Worm (Caenorhabditis elegans): Measurements from ENCODE around the gene ttr-38.

The ttr-38 gene

DNA sequence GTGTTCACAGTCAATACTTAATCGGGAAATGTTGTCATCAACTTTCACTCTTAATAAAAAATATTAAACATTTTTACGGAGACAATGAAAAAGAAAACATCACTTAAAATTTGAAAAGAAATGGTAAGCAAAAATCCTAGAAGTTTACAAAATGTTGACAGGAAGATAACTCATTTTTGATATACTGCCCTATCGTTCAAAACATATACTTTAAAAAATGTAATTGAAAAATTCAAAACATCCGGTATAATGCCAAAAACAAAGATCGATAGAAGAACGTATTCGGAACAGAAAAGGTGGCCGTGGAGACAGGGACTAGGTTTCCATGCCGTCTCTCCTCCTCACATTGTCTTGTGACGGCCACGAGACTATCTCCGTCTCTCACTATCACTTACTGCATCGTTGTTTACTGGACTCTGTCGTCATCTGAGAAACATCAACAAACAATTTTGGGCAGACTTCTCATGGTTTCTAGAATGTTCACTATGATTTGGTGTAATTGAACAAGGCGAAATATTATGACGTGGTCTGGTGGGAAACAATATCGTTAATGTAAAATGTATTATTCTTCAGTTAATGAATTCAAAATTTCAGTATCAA is 33.2 kb upstream of the ttr-38 start, which contains the start of gene oga-1 (continued):
- TF ChIP-seq F49E8.2 (tag; optimal IDR thresholded peaks at IDR 0.05; ENCODE audit: insufficient read depth), result no peak
- TF ChIP-seq ccch-3 (GFP tag; optimal IDR thresholded peaks at IDR 0.05), result no peak
- TF ChIP-seq hsf-1 (GFP tag; IDR thresholded peaks at IDR 0.05), result peak; percentile 86
- no peak for TF ChIP-seq lin-35 (GFP tag; optimal IDR thresholded peaks at IDR 0.05)
- TF ChIP-seq K11D2.4 (GFP tag; IDR thresholded peaks at IDR 0.05), result peak; percentile 58; the same call in 1 of the 2 replicates
- TF ChIP-seq hlh-26 (GFP tag; conservative IDR thresholded peaks at IDR 0.05), result no peak
- no peak for TF ChIP-seq nhr-90 (tag; optimal IDR thresholded peaks at IDR 0.05)
- TF ChIP-seq attf-6 (GFP tag; IDR thresholded peaks at IDR 0.05), result no peak
- no peak for TF ChIP-seq lin-40 (tag; optimal IDR thresholded peaks at IDR 0.05)
- no peak for TF ChIP-seq T07F8.4 (tag; optimal IDR thresholded peaks at IDR 0.05)
- 0 out of 2 replicates have a peak, but pooled peaks have one; percentile 32 for TF ChIP-seq lir-1 (GFP tag; conservative IDR thresholded peaks at IDR 0.05)
- peak; percentile 23 for TF ChIP-seq ZK185.1 (tag; optimal IDR thresholded peaks at IDR 0.05; ENCODE audit: poor library complexity, severe bottlenecking)
- no peak for TF ChIP-seq ztf-22 (GFP tag; optimal IDR thresholded peaks at IDR 0.05)
- no peak for TF ChIP-seq F22D6.2 (tag; optimal IDR thresholded peaks at IDR 0.05)
- TF ChIP-seq B0035.1 (tag; optimal IDR thresholded peaks at IDR 0.05), result no peak
- TF ChIP-seq snpc-1.1 (tag; optimal IDR thresholded peaks at IDR 0.05; ENCODE audit: insufficient read depth), result no peak
- TF ChIP-seq hrde-1 (tag; optimal IDR thresholded peaks at IDR 0.05; ENCODE audit: borderline replicate concordance), result no peak
- TF ChIP-seq ztf-3 (GFP tag; optimal IDR thresholded peaks at IDR 0.05), result no peak
- no peak for TF ChIP-seq ceh-27 (GFP tag; optimal IDR thresholded peaks at IDR 0.05)
- peak; percentile 54; the same call in 1 of the 2 replicates for TF ChIP-seq let-526 (GFP tag; IDR thresholded peaks at IDR 0.05)
- no peak for TF ChIP-seq nfya-1 (tag; optimal IDR thresholded peaks at IDR 0.05; ENCODE audit: borderline replicate concordance, insufficient read depth)
- peak; percentile 19 for TF ChIP-seq rpc-1 (optimal IDR thresholded peaks at IDR 0.05)
- no peak for TF ChIP-seq rpc-1 (tag; optimal IDR thresholded peaks at IDR 0.05)
- TF ChIP-seq Y67H2A.10 (GFP tag; conservative IDR thresholded peaks at IDR 0.05), result peak; percentile 57; the same call in 1 of the 2 replicates
- TF ChIP-seq ceh-100 (GFP tag; IDR thresholded peaks at IDR 0.05), result no peak
- TF ChIP-seq unc-130 (GFP tag; optimal IDR thresholded peaks at IDR 0.05), result no peak

DNA sequence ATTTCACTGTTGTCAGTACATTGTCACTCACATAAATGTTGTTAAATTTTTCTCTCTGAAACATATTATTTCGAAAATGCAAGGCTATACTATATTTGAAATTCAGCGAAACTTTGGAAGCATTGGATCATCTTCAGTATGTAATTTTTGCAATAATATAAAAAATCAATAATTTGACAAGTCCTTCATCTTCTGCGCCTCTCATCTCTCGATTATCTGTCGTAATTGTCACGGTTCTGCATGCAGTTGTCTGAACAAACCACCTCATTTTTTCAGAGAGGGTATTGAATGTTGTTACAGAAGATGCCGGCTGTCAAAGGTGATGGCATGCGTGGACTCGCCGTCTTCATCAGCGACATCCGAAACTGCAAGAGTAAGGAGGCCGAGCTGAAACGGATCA is 24.1 kb upstream of the ttr-38 start, which contains the start of gene apa-2:
TSS of gene apa-2 (plus strand) at position 301 of the 400 bp plus-strand sequence.
- no peak for TF ChIP-seq ceh-79 (tag; optimal IDR thresholded peaks at IDR 0.05)
- TF ChIP-seq nhr-27 (tag; optimal IDR thresholded peaks at IDR 0.05), result no peak
- TF ChIP-seq snpc-3.4 (tag; optimal IDR thresholded peaks at IDR 0.05), result no peak
- no peak for TF ChIP-seq F23B12.7 (tag; optimal IDR thresholded peaks at IDR 0.05; ENCODE audit: insufficient read depth)
- TF ChIP-seq Y56A3A.18 (GFP tag; IDR thresholded peaks at IDR 0.05), result no peak
- TF ChIP-seq D2030.7 (GFP tag; IDR thresholded peaks at IDR 0.05), result no peak
- TF ChIP-seq snpc-4 (GFP tag; optimal IDR thresholded peaks at IDR 0.05), result no peak
- no peak for TF ChIP-seq snpc-4 (tag; optimal IDR thresholded peaks at IDR 0.05)
- TF ChIP-seq lag-1 (GFP tag; IDR thresholded peaks at IDR 0.05), result no peak
- TF ChIP-seq repo-1 (tag; optimal IDR thresholded peaks at IDR 0.05), result no peak
- TF ChIP-seq rec-8 (tag; optimal IDR thresholded peaks at IDR 0.05), result no peak
- no peak for TF ChIP-seq T07F8.4 (tag; optimal IDR thresholded peaks at IDR 0.05)
- TF ChIP-seq lin-40 (tag; optimal IDR thresholded peaks at IDR 0.05), result no peak
- no peak for TF ChIP-seq sea-2 (GFP tag; IDR thresholded peaks at IDR 0.05)
- TF ChIP-seq madf-3 (GFP tag; IDR thresholded peaks at IDR 0.05), result no peak

Data from whole organism, young adult.